Worm (Caenorhabditis elegans): ENCODE measurements around the gene C35A5.4.

- TF ChIP-seq ama-1 (optimal IDR thresholded peaks at IDR 0.05) (no peak), pes-1 (GFP tag; IDR thresholded peaks at IDR 0.05) (no peak), ceh-13 (GFP tag; optimal IDR thresholded peaks at IDR 0.05) (no peak), flt-1 (GFP tag; IDR thresholded peaks at IDR 0.05) (no peak), scrt-1 (GFP tag; IDR thresholded peaks at IDR 0.05) (no peak), aly-1 (tag; optimal IDR thresholded peaks at IDR 0.05) (no peak), tra-4 (tag; optimal IDR thresholded peaks at IDR 0.05) (no peak), ceh-36 (tag; optimal IDR thresholded peaks at IDR 0.05) (no peak), hmbx-1 (tag; optimal IDR thresholded peaks at IDR 0.05) (no peak), sea-1 (GFP tag; conservative IDR thresholded peaks at IDR 0.05) (no peak), F13C5.2 (tag; optimal IDR thresholded peaks at IDR 0.05) (no peak), ets-7 (tag; optimal IDR thresholded peaks at IDR 0.05) (no peak), tbx-11 (GFP tag; IDR thresholded peaks at IDR 0.05) (no peak)
These were observed 11.4 kb upstream of the C35A5.4 start for ce11 chrV:10485389-10485788.
